Fruit fly (Drosophila melanogaster) whole organism, wandering third instar larva: Measurements from ENCODE around the gene Lst8.
A peak's percentile ranks its signal among the peaks of the same experiment; 100 is the strongest.

Source experiments
- Abd-B ChIP-seq: fragments of >200 bp; optimal IDR thresholded peaks from 2 replicates; lab custom pipeline; 2017; ENCODE audit warnings: missing biosample characterization, missing genetic modification characterization
- CG32264 ChIP-seq: fragments of 200-800 bp; sonication (Bioruptor generic); optimal IDR thresholded peaks from 2 replicates; lab custom pipeline; 2016; ENCODE audit warnings: missing biosample characterization, missing genetic modification characterization
- CG9705 ChIP-seq: fragments of 200-800 bp; sonication (Bioruptor generic); optimal IDR thresholded peaks from 2 replicates; lab custom pipeline; 2018; ENCODE audit warnings: missing biosample characterization, mild to moderate bottlenecking, missing genetic modification characterization
- CrebA ChIP-seq: fragments of 200-800 bp; sonication (Bioruptor generic); optimal IDR thresholded peaks from 2 replicates; lab custom pipeline; 2016; ENCODE audit warnings: missing biosample characterization, mild to moderate bottlenecking, missing genetic modification characterization, borderline replicate concordance
- Dfd ChIP-seq: fragments of >200 bp; optimal IDR thresholded peaks from 2 replicates; lab custom pipeline; 2017; ENCODE audit warnings: missing biosample characterization, missing genetic modification characterization
- Dif ChIP-seq: fragments of 200-275, 200-300 bp; sonication (Bioruptor generic); optimal IDR thresholded peaks from 2 replicates; lab custom pipeline; 2018; ENCODE audit warnings: missing biosample characterization, missing genetic modification characterization; ENCODE audit not compliant: partially characterized antibody
- GATAd ChIP-seq: sonication (Bioruptor generic); optimal IDR thresholded peaks from 2 replicates; lab custom pipeline; 2016; ENCODE audit warnings: missing biosample characterization, missing genetic modification characterization
- HLH106 ChIP-seq: fragments of 200-800 bp; optimal IDR thresholded peaks from 3 replicates; lab custom pipeline; 2019; ENCODE audit warnings: missing biosample characterization, mild to moderate bottlenecking, missing genetic modification characterization, moderate library complexity
- Hnf4 ChIP-seq: fragments of 200-800 bp; sonication (Bioruptor generic); optimal IDR thresholded peaks from 2 replicates; lab custom pipeline; 2016; ENCODE audit warnings: missing biosample characterization, mild to moderate bottlenecking, missing genetic modification characterization
- Hr78 ChIP-seq: fragments of >200 bp; optimal IDR thresholded peaks from 2 replicates; lab custom pipeline; 2017; ENCODE audit warnings: missing biosample characterization, missing genetic modification characterization
- Hr83 ChIP-seq: fragments of 200-300 bp; sonication (Bioruptor generic); optimal IDR thresholded peaks from 2 replicates; lab custom pipeline; 2016; ENCODE audit warnings: missing biosample characterization, mild to moderate bottlenecking, missing genetic modification characterization, moderate library complexity; ENCODE audit not compliant: poor library complexity, severe bottlenecking
- Jra ChIP-seq: sonication (Bioruptor generic); optimal IDR thresholded peaks from 2 replicates; lab custom pipeline; 2016; ENCODE audit warnings: missing biosample characterization, missing genetic modification characterization
- Mio ChIP-seq: sonication (Bioruptor generic); optimal IDR thresholded peaks from 2 replicates; lab custom pipeline; 2016; ENCODE audit warnings: missing biosample characterization, missing genetic modification characterization
- Myc ChIP-seq: fragments of >200 bp; optimal IDR thresholded peaks from 2 replicates; lab custom pipeline; 2017
- OdsH ChIP-seq: fragments of 200-800 bp; sonication (Bioruptor generic); optimal IDR thresholded peaks from 2 replicates; lab custom pipeline; 2016; ENCODE audit warnings: missing biosample characterization, mild to moderate bottlenecking, missing genetic modification characterization
- Rel ChIP-seq, 2 experiments: fragments of 200-800 bp; sonication (Bioruptor generic) in 1 of 2; optimal IDR thresholded peaks; 2 replicates in 1 of 2; 3 replicates in 1 of 2; lab custom pipeline; 2016 to 2019; ENCODE audit warnings: mild to moderate bottlenecking in 2 of 2, missing biosample characterization in 2 of 2, missing genetic modification characterization in 2 of 2, moderate library complexity in 1 of 2
- Sp1 ChIP-seq: fragments of 200-800 bp; sonication (Bioruptor generic); optimal IDR thresholded peaks from 3 replicates; lab custom pipeline; 2019; ENCODE audit warnings: missing biosample characterization, mild to moderate bottlenecking, missing genetic modification characterization, moderate library complexity
- br ChIP-seq: fragments of 200-800 bp; sonication (Bioruptor generic); optimal IDR thresholded peaks from 2 replicates; lab custom pipeline; 2016; ENCODE audit warnings: missing biosample characterization, missing genetic modification characterization
- brk ChIP-seq: fragments of 200-800 bp; sonication (Bioruptor generic); optimal IDR thresholded peaks from 2 replicates; lab custom pipeline; 2016; ENCODE audit warnings: missing biosample characterization, mild to moderate bottlenecking, missing genetic modification characterization
- dmrt93B ChIP-seq: fragments of 200-800 bp; sonication (Bioruptor generic); optimal IDR thresholded peaks from 2 replicates; lab custom pipeline; 2018; ENCODE audit warnings: missing biosample characterization, mild to moderate bottlenecking, missing genetic modification characterization
- dsf ChIP-seq: sonication (Bioruptor generic); optimal IDR thresholded peaks from 2 replicates; lab custom pipeline; 2016; ENCODE audit warnings: missing biosample characterization, missing genetic modification characterization, borderline replicate concordance
- ey ChIP-seq: fragments of 200-800 bp; sonication (Bioruptor generic); optimal IDR thresholded peaks from 2 replicates; lab custom pipeline; 2016; ENCODE audit warnings: missing biosample characterization, missing genetic modification characterization
- foxo ChIP-seq, 2 experiments: fragments of 200-800 bp; sonication (Bioruptor generic); optimal IDR thresholded peaks; 2 replicates in 1 of 2; 3 replicates in 1 of 2; lab custom pipeline; 2016 to 2017; ENCODE audit warnings: missing biosample characterization in 2 of 2, missing genetic modification characterization in 2 of 2
- fru ChIP-seq: fragments of 200-800 bp; sonication (Bioruptor generic); optimal IDR thresholded peaks from 3 replicates; lab custom pipeline; 2016; ENCODE audit warnings: missing biosample characterization, mild to moderate bottlenecking, missing genetic modification characterization
- h ChIP-seq: fragments of 200-800 bp; sonication (Bioruptor generic); optimal IDR thresholded peaks from 3 replicates; lab custom pipeline; 2016; ENCODE audit warnings: missing biosample characterization, mild to moderate bottlenecking, missing genetic modification characterization
- jim ChIP-seq: fragments of 175-275, 200-325 bp; sonication (Bioruptor generic); optimal IDR thresholded peaks from 2 replicates; lab custom pipeline; 2016; ENCODE audit warnings: missing biosample characterization, mild to moderate bottlenecking, missing genetic modification characterization
- lola ChIP-seq: fragments of >200 bp; optimal IDR thresholded peaks from 2 replicates; lab custom pipeline; 2017; ENCODE audit warnings: missing biosample characterization, missing genetic modification characterization
- pan ChIP-seq: fragments of >200 bp; optimal IDR thresholded peaks from 2 replicates; lab custom pipeline; 2017
- psq ChIP-seq: fragments of 200-800 bp; sonication (Bioruptor generic); optimal IDR thresholded peaks from 3 replicates; lab custom pipeline; 2017; ENCODE audit warnings: missing biosample characterization, mild to moderate bottlenecking, missing genetic modification characterization, moderate library complexity
- rgr ChIP-seq: fragments of 200-800 bp; sonication (Bioruptor generic); optimal IDR thresholded peaks from 3 replicates; lab custom pipeline; 2016; ENCODE audit warnings: missing biosample characterization, mild to moderate bottlenecking, missing genetic modification characterization
- sage ChIP-seq: fragments of 200-800 bp; sonication (Bioruptor generic); optimal IDR thresholded peaks from 2 replicates; lab custom pipeline; 2016; ENCODE audit warnings: missing biosample characterization, mild to moderate bottlenecking, missing genetic modification characterization
- tai ChIP-seq: sonication (Bioruptor generic); optimal IDR thresholded peaks from 2 replicates; lab custom pipeline; 2016; ENCODE audit warnings: missing biosample characterization, missing genetic modification characterization
- usp ChIP-seq: fragments of >200 bp; optimal IDR thresholded peaks from 2 replicates; lab custom pipeline; 2017; ENCODE audit warnings: missing biosample characterization, missing genetic modification characterization
- woc ChIP-seq: sonication (Bioruptor generic); optimal IDR thresholded peaks from 2 replicates; lab custom pipeline; 2016; ENCODE audit warnings: missing biosample characterization, mild to moderate bottlenecking, missing genetic modification characterization

Gene Lst8

dm6 chrX:9605783-9606182 is at the start of gene Lst8:
Gene Lst8, minus strand, starts transcription at chrX:9605969.
- peak; percentile 10 for TF ChIP-seq h (GFP tag; lab: Kevin White, UChicago)
- no peak for TF ChIP-seq woc (GFP tag; lab: Kevin White, UChicago)
- peak; percentile 3 for TF ChIP-seq rgr (GFP tag; lab: Kevin White, UChicago)
- TF ChIP-seq brk (GFP tag; lab: Kevin White, UChicago): no peak

- TF ChIP-seq jim (GFP tag; lab: Kevin White, UChicago) (no peak), lola (GFP tag; lab: Kevin White, UChicago) (no peak), Jra (GFP tag; lab: Kevin White, UChicago) (no peak), Rel (GFP tag; optimal IDR thresholded peaks at IDR 0.05; lab: Kevin White, UChicago) (no peak), Rel (tag; optimal IDR thresholded peaks at IDR 0.05; lab: Kevin White, UChicago) (no peak), usp (GFP tag; lab: Kevin White, UChicago) (no peak), fru (GFP tag; lab: Kevin White, UChicago) (no peak), dsf (GFP tag; lab: Kevin White, UChicago) (no peak), Hr83 (GFP tag; lab: Kevin White, UChicago) (no peak), h (GFP tag; lab: Kevin White, UChicago) (no peak), woc (GFP tag; lab: Kevin White, UChicago) (no peak), GATAd (GFP tag; lab: Kevin White, UChicago) (no peak), CG32264 (GFP tag; lab: Kevin White, UChicago) (no peak)
- TF ChIP-seq, all 38 proteins: peak for 0
These were observed 48.4 kb upstream of the Lst8 start for dm6 chrX:9653986-9654688.

- TF ChIP-seq br (GFP tag; lab: Kevin White, UChicago): no peak
- TF ChIP-seq Hr78 (GFP tag; lab: Kevin White, UChicago): no peak
- no peak for TF ChIP-seq foxo (GFP tag; optimal IDR thresholded peaks at IDR 0.05; lab: Kevin White, UChicago)
These were observed 47.5 kb upstream of the Lst8 start for dm6 chrX:9653242-9653641.

dm6 chrX:9652006-9652405 is 46.2 kb upstream of the Lst8 start:
- TF ChIP-seq brk (GFP tag; lab: Kevin White, UChicago) (no peak), dmrt93B (GFP tag; lab: Kevin White, UChicago) (peak; percentile 30), h (GFP tag; lab: Kevin White, UChicago) (peak; percentile 13), foxo (GFP tag; optimal IDR thresholded peaks at IDR 0.05; lab: Kevin White, UChicago) (peak in 1 of 2 experiments; percentile 30), HLH106 (tag; lab: Kevin White, UChicago) (peak; percentile 45), psq (GFP tag; lab: Kevin White, UChicago) (no peak)

DNA sequence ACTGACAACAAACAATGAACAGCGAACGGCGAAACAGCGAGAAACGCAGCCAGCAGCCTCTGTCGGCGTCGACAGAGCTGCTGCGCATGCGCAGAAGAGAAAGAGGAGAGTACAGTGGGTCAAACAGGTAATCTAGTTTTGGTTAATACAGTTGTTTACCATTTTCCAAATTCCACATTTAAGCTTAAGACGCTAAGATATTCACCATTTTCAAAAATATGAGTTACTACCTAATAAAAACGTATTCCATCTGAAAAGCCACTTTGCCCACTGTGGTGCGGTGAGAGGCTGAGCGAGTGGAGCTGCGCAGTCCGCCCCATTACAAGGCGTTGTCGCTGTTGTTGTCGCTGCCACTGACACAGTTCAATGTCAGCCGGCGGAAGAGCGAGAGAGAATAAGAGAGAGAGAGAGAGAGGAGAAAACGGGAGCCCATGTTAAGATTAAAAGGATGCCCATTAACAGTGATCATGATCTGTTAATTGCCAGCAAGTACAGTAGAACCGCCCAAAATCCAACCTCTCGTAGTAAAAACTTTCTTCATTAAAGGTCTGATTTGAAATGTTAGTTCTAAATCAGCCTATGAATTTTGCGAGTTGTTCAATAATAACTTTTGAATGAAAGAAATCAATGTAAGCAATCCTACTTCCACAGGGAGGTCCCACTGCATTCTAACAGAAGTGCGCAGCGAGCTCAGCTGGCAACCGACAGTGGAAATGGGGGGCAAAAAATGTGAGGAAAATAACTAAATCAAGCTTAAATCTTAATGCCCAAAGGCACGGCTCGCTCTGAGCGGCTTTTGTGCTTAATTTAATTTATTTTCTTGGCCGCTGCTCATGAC is 45.2 kb upstream of the Lst8 start:
- TF ChIP-seq CrebA (GFP tag; lab: Kevin White, UChicago) (peak; percentile 15), foxo (GFP tag; optimal IDR thresholded peaks at IDR 0.05; lab: Kevin White, UChicago) (peak; percentile 61 to 98), usp (GFP tag; lab: Kevin White, UChicago) (no peak), Abd-B (no peak), fru (GFP tag; lab: Kevin White, UChicago) (peak; percentile 98), Mio (GFP tag; lab: Kevin White, UChicago) (peak; percentile 63), Hnf4 (GFP tag; lab: Kevin White, UChicago) (peak; percentile 94), brk (GFP tag; lab: Kevin White, UChicago) (peak; percentile 81), CG32264 (GFP tag; lab: Kevin White, UChicago) (peak; percentile 91), sage (GFP tag; lab: Kevin White, UChicago) (peak; percentile 93), Hr78 (GFP tag; lab: Kevin White, UChicago) (no peak), lola (GFP tag; lab: Kevin White, UChicago) (no peak), tai (GFP tag; lab: Kevin White, UChicago) (peak; percentile 87), ey (GFP tag; lab: Kevin White, UChicago) (peak; percentile 97), Sp1 (peak; percentile 95), OdsH (GFP tag; lab: Kevin White, UChicago) (peak; percentile 94), jim (GFP tag; lab: Kevin White, UChicago) (no peak), psq (GFP tag; lab: Kevin White, UChicago) (peak; percentile 95), GATAd (GFP tag; lab: Kevin White, UChicago) (peak; percentile 79), h (GFP tag; lab: Kevin White, UChicago) (peak; percentile 98), Jra (GFP tag; lab: Kevin White, UChicago) (peak; percentile 90), Dfd (GFP tag; lab: Kevin White, UChicago) (no peak), woc (GFP tag; lab: Kevin White, UChicago) (peak; percentile 96), CG9705 (GFP tag; lab: Kevin White, UChicago) (peak; percentile 71), Rel (GFP tag; optimal IDR thresholded peaks at IDR 0.05; lab: Kevin White, UChicago) (peak; percentile 88), Rel (tag; optimal IDR thresholded peaks at IDR 0.05; lab: Kevin White, UChicago) (peak; percentile 72), Myc (lab: Kevin White, UChicago) (no peak), rgr (GFP tag; lab: Kevin White, UChicago) (peak; percentile 96), pan (lab: Kevin White, UChicago) (no peak), Hr83 (GFP tag; lab: Kevin White, UChicago) (peak; percentile 68), Dif (GFP tag; lab: Kevin White, UChicago) (peak; percentile 16), HLH106 (tag; lab: Kevin White, UChicago) (peak; percentile 96)
